Fruit fly (Drosophila melanogaster) whole organism, embryonic: ENCODE results near the gene CG13928.

Source experiments
- Atf-2 ChIP-seq: fragments of 200-800 bp; sonication (Bioruptor generic); optimal IDR thresholded peaks from 2 replicates; lab custom pipeline; 2016; ENCODE audit warnings: missing biosample characterization, missing genetic modification characterization
- Blimp-1 ChIP-seq: fragments of 200-800 bp; sonication (Bioruptor generic); optimal IDR thresholded peaks from 3 replicates; lab custom pipeline; 2018; ENCODE audit warnings: missing biosample characterization, missing genetic modification characterization, mild to moderate bottlenecking, moderate library complexity, missing genetic modification reagents
- CG11723 ChIP-seq: fragments of 200-800 bp; sonication (Bioruptor generic); optimal IDR thresholded peaks from 2 replicates; lab custom pipeline; 2017; ENCODE audit warnings: missing biosample characterization, mild to moderate bottlenecking, missing genetic modification characterization
- CG12236 ChIP-seq: fragments of 200-800 bp; sonication (Bioruptor generic); optimal IDR thresholded peaks from 2 replicates; lab custom pipeline; 2016; ENCODE audit warnings: missing biosample characterization, missing genetic modification characterization
- CG14860 ChIP-seq: fragments of 200-800 bp; sonication (Bioruptor generic); IDR thresholded peaks from 3 replicates; pipeline ENCODE4 v1.3.6; 2022; ENCODE audit warnings: missing biosample characterization, missing genetic modification characterization; ENCODE audit not compliant: partially characterized antibody
- CG17359 ChIP-seq: fragments of 200-800 bp; sonication (Bioruptor generic); optimal IDR thresholded peaks from 3 replicates; lab custom pipeline; 2018; ENCODE audit warnings: missing biosample characterization, mild to moderate bottlenecking, missing genetic modification characterization, moderate library complexity
- CG17361 ChIP-seq: fragments of 200-800 bp; sonication (Bioruptor generic); IDR thresholded peaks from 3 replicates; pipeline ENCODE4 v1.3.6; 2022; ENCODE audit warnings: missing biosample characterization, missing genetic modification characterization
- CG34422 ChIP-seq: fragments of 200-800 bp; sonication (Bioruptor generic); IDR thresholded peaks from 3 replicates; pipeline ENCODE4 v1.3.6; 2022; ENCODE audit warnings: missing biosample characterization, missing genetic modification characterization
- CG5953 ChIP-seq: fragments of 200-800 bp; sonication (Bioruptor generic); IDR thresholded peaks from 2 replicates; pipeline ENCODE4 v1.3.6; 2022; ENCODE audit warnings: missing biosample characterization, missing genetic modification characterization
- CG7271 ChIP-seq: fragments of 200-800 bp; sonication (Bioruptor generic); optimal IDR thresholded peaks from 2 replicates; lab custom pipeline; 2018; ENCODE audit warnings: missing biosample characterization, mild to moderate bottlenecking, missing genetic modification characterization, moderate library complexity
- CG7357 ChIP-seq: fragments of 200-800 bp; sonication (Bioruptor generic); IDR thresholded peaks from 3 replicates; pipeline ENCODE4 v1.3.6; 2022; ENCODE audit warnings: missing biosample characterization, missing genetic modification characterization
- CG7928 ChIP-seq: fragments of 200-800 bp; sonication (Bioruptor generic); optimal IDR thresholded peaks from 2 replicates; lab custom pipeline; 2017; ENCODE audit warnings: missing biosample characterization, mild to moderate bottlenecking, missing genetic modification characterization
- CG8944 ChIP-seq: fragments of 200-800 bp; sonication (Bioruptor generic); optimal IDR thresholded peaks from 3 replicates; lab custom pipeline; 2016; ENCODE audit warnings: missing biosample characterization, missing genetic modification characterization
- CG9215 ChIP-seq: fragments of 200-800 bp; sonication (Bioruptor generic); IDR thresholded peaks from 2 replicates; pipeline ENCODE4 v1.3.6; 2022; ENCODE audit warnings: missing biosample characterization, missing genetic modification characterization
- CG9609 ChIP-seq: fragments of 200-800 bp; sonication (Bioruptor generic); optimal IDR thresholded peaks from 3 replicates; lab custom pipeline; 2016; ENCODE audit warnings: missing biosample characterization, missing genetic modification characterization
- Deaf1 ChIP-seq: fragments of 200-800 bp; optimal IDR thresholded peaks from 3 replicates; lab custom pipeline; 2019; ENCODE audit warnings: missing biosample characterization, mild to moderate bottlenecking, missing genetic modification characterization, moderate library complexity
- Dfd ChIP-seq, 2 experiments: fragments of >200 bp; optimal IDR thresholded peaks; 2 replicates each; lab custom pipeline; 2017; ENCODE audit warnings: missing biosample characterization in 2 of 2, missing genetic modification characterization in 2 of 2
- Dip2 ChIP-seq: fragments of 200-800 bp; sonication (Bioruptor generic); IDR thresholded peaks from 2 replicates; pipeline ENCODE4 v1.3.6; 2022; ENCODE audit warnings: missing biosample characterization, missing genetic modification characterization
- Dref ChIP-seq: fragments of 200-800 bp; sonication (Bioruptor generic); IDR thresholded peaks from 2 replicates; pipeline ENCODE4 v1.3.6; 2022; ENCODE audit warnings: missing biosample characterization, missing genetic modification characterization
- E2f2 ChIP-seq: fragments of 200-800 bp; sonication (Bioruptor generic); IDR thresholded peaks from 2 replicates; pipeline ENCODE4 v1.3.6; 2022; ENCODE audit warnings: missing biosample characterization, missing genetic modification characterization
- Elba2 ChIP-seq: fragments of 200-800 bp; sonication (Bioruptor generic); optimal IDR thresholded peaks from 3 replicates; lab custom pipeline; 2016; ENCODE audit warnings: missing biosample characterization, missing genetic modification characterization
- HHEX ChIP-seq: fragments of 200-800 bp; sonication (Bioruptor generic); optimal IDR thresholded peaks from 3 replicates; lab custom pipeline; 2017; ENCODE audit warnings: missing biosample characterization, mild to moderate bottlenecking, missing genetic modification characterization, missing genetic modification reagents
- Hmx ChIP-seq: fragments of 200-800 bp; sonication (Bioruptor generic); optimal IDR thresholded peaks from 2 replicates; lab custom pipeline; 2016; ENCODE audit warnings: missing biosample characterization, missing genetic modification characterization
- MBD-R2 ChIP-seq: fragments of 200-800 bp; sonication (Bioruptor generic); IDR thresholded peaks from 2 replicates; pipeline ENCODE4 v1.3.6; 2022; ENCODE audit warnings: missing biosample characterization, missing genetic modification characterization
- Trl ChIP-seq, 3 experiments: fragments of >200 bp in 2 of 3; fragments of 200-800 bp in 1 of 3; sonication (Bioruptor generic) in 1 of 3; optimal IDR thresholded peaks; 2 replicates in 1 of 3; 3 replicates in 2 of 3; lab custom pipeline; 2016 to 2017; ENCODE audit warnings: missing biosample characterization in 1 of 3, missing genetic modification characterization in 1 of 3
- YL-1 ChIP-seq: fragments of 200-800 bp; sonication (Bioruptor generic); optimal IDR thresholded peaks from 3 replicates; lab custom pipeline; 2017; ENCODE audit warnings: missing biosample characterization, mild to moderate bottlenecking, missing genetic modification characterization
- ash1 ChIP-seq: fragments of 200-800 bp; sonication (Bioruptor generic); optimal IDR thresholded peaks from 2 replicates; lab custom pipeline; 2018; ENCODE audit warnings: missing biosample characterization, mild to moderate bottlenecking, missing genetic modification characterization
- az2 ChIP-seq: fragments of 200-800 bp; sonication (Bioruptor generic); optimal IDR thresholded peaks from 3 replicates; lab custom pipeline; 2016; ENCODE audit warnings: missing biosample characterization, missing genetic modification characterization
- chm ChIP-seq: fragments of 200-800 bp; sonication (Bioruptor generic); IDR thresholded peaks from 2 replicates; pipeline ENCODE4 v1.3.6; 2022; ENCODE audit warnings: missing biosample characterization, missing genetic modification characterization
- dysf ChIP-seq: fragments of 200-800 bp; sonication (Bioruptor generic); IDR thresholded peaks from 3 replicates; pipeline ENCODE4 v1.3.6; 2022; ENCODE audit warnings: missing biosample characterization, missing genetic modification characterization
- emc ChIP-seq: fragments of 200-800 bp; sonication (Bioruptor generic); optimal IDR thresholded peaks from 2 replicates; lab custom pipeline; 2016; ENCODE audit warnings: missing biosample characterization, missing genetic modification characterization
- gce ChIP-seq: fragments of 200-800 bp; sonication (Bioruptor generic); IDR thresholded peaks from 3 replicates; pipeline ENCODE4 v1.3.6; 2022; ENCODE audit warnings: missing biosample characterization, missing genetic modification characterization
- gem ChIP-seq: fragments of 200-800 bp; sonication (Bioruptor generic); optimal IDR thresholded peaks from 2 replicates; lab custom pipeline; 2019; ENCODE audit warnings: missing biosample characterization, mild to moderate bottlenecking, missing genetic modification characterization, moderate library complexity
- ham ChIP-seq: fragments of 200-800 bp; sonication (Bioruptor generic); IDR thresholded peaks from 2 replicates; pipeline ENCODE4 v1.3.6; 2022; ENCODE audit warnings: missing biosample characterization, missing genetic modification characterization
- ken ChIP-seq: fragments of 200-800 bp; sonication (Bioruptor generic); IDR thresholded peaks from 3 replicates; pipeline ENCODE4 v1.3.6; 2022; ENCODE audit warnings: missing biosample characterization, missing genetic modification characterization
- lilli ChIP-seq: fragments of 200-800 bp; sonication (Bioruptor generic); optimal IDR thresholded peaks from 3 replicates; lab custom pipeline; 2016; ENCODE audit warnings: missing biosample characterization, missing genetic modification characterization
- lov ChIP-seq, 2 experiments: fragments of 200-800 bp in 1 of 2; fragments of >200 bp in 1 of 2; sonication (Bioruptor generic) in 1 of 2; IDR thresholded peaks in 1 of 2; optimal IDR thresholded peaks in 1 of 2; 2 replicates in 1 of 2; 3 replicates in 1 of 2; pipeline versions ENCODE4 v1.3.6 to Lab custom; 2017 to 2022; ENCODE audit warnings: missing biosample characterization in 1 of 2, missing genetic modification characterization in 1 of 2
- nau ChIP-seq: fragments of 200-800 bp; sonication (Bioruptor generic); optimal IDR thresholded peaks from 3 replicates; lab custom pipeline; 2017; ENCODE audit warnings: missing biosample characterization, mild to moderate bottlenecking, missing genetic modification characterization, missing genetic modification reagents
- pan ChIP-seq, 4 experiments: fragments of >200 bp in 3 of 4; fragments of 200-800 bp in 1 of 4; sonication (Bioruptor generic) in 1 of 4; optimal IDR thresholded peaks in 3 of 4; IDR thresholded peaks in 1 of 4; 2 replicates each; pipeline versions ENCODE4 v1.3.6 to Lab custom; 2017 to 2022; ENCODE audit warnings: missing biosample characterization in 2 of 4, missing genetic modification characterization in 2 of 4, mixed read lengths in 1 of 4
- pnt ChIP-seq: fragments of 200-800 bp; sonication (Bioruptor generic); optimal IDR thresholded peaks from 3 replicates; lab custom pipeline; 2016; ENCODE audit warnings: missing biosample characterization, missing genetic modification characterization
- ro ChIP-seq: fragments of 200-800 bp; sonication (Bioruptor generic); IDR thresholded peaks from 2 replicates; pipeline ENCODE4 v1.3.6; 2022; ENCODE audit warnings: missing biosample characterization, missing genetic modification characterization
- sim ChIP-seq: fragments of 200-800 bp; sonication (Bioruptor generic); IDR thresholded peaks from 2 replicates; pipeline ENCODE4 v1.3.6; 2022; ENCODE audit warnings: missing biosample characterization, missing genetic modification characterization
- stc ChIP-seq: fragments of 200-800 bp; sonication (Bioruptor generic); IDR thresholded peaks from 2 replicates; pipeline ENCODE4 v1.3.6; 2022; ENCODE audit warnings: missing biosample characterization, missing genetic modification characterization
- tll ChIP-seq, 2 experiments: fragments of 200-800 bp in 1 of 2; fragments of >200 bp in 1 of 2; sonication (Bioruptor generic) in 1 of 2; optimal IDR thresholded peaks; 2 replicates each; lab custom pipeline; 2017 to 2019; ENCODE audit warnings: missing biosample characterization in 2 of 2, missing genetic modification characterization in 2 of 2, mild to moderate bottlenecking in 1 of 2, moderate library complexity in 1 of 2
- tup ChIP-seq: fragments of 200-800 bp; sonication (Bioruptor generic); optimal IDR thresholded peaks from 2 replicates; lab custom pipeline; 2016; ENCODE audit warnings: missing biosample characterization, mild to moderate bottlenecking, missing genetic modification characterization, moderate library complexity
- tx ChIP-seq: fragments of 200-800 bp; sonication (Bioruptor generic); optimal IDR thresholded peaks from 2 replicates; lab custom pipeline; 2016; ENCODE audit warnings: missing biosample characterization, missing genetic modification characterization
- vnd ChIP-seq: fragments of 200-800 bp; sonication (Bioruptor generic); IDR thresholded peaks from 3 replicates; pipeline ENCODE4 v1.3.6; 2022; ENCODE audit warnings: missing biosample characterization, missing genetic modification characterization; ENCODE audit not compliant: partially characterized antibody

CG13928 gene

dm6 chr3L:1587140-1587849 is 40.9 kb downstream of the CG13928 start (continued):
- no peak for TF ChIP-seq pan (optimal IDR thresholded peaks at IDR 0.05; lab: Kevin White, UChicago)
- peak in 1 of 2 experiments; percentile 89 for TF ChIP-seq pan (GFP tag; optimal IDR thresholded peaks at IDR 0.05 in 1 of 2, IDR thresholded peaks at IDR 0.05 in 1 of 2)
- peak; percentile 25 for TF ChIP-seq Atf-2
- TF ChIP-seq nau (GFP tag; lab: Kevin White, UChicago) = peak; percentile 58
- peak; percentile 72; the same call in 2 of the 3 replicates for TF ChIP-seq ken (GFP tag; lab: Robert Waterston, UW)
- peak; percentile 48 for TF ChIP-seq CG12236 (GFP tag; lab: Kevin White, UChicago)
- peak; percentile 33; the same call in 1 of the 2 replicates for TF ChIP-seq Dref
- TF ChIP-seq Deaf1 (tag; lab: Kevin White, UChicago) = peak; percentile 45
- TF ChIP-seq ash1 (GFP tag; lab: Kevin White, UChicago) = peak; percentile 31
- TF ChIP-seq YL-1 (GFP tag; lab: Kevin White, UChicago) = no peak
- TF ChIP-seq CG9609 (GFP tag; lab: Kevin White, UChicago) = peak; percentile 53
- TF ChIP-seq CG11723 (GFP tag; lab: Kevin White, UChicago) = peak; percentile 54
- peak; percentile 55; the same call in 1 of the 2 replicates for TF ChIP-seq ro (GFP tag; lab: Robert Waterston, UW)
- peak; percentile 72 for TF ChIP-seq Blimp-1 (GFP tag; lab: Kevin White, UChicago)
- TF ChIP-seq CG14860 = no peak
- TF ChIP-seq CG5953 (GFP tag; lab: Robert Waterston, UW) = peak; percentile 62; the same call in 1 of the 2 replicates
- peak; percentile 79; the same call in 1 of the 2 replicates for TF ChIP-seq sim (GFP tag; lab: Robert Waterston, UW)
- TF ChIP-seq ham (GFP tag; lab: Robert Waterston, UW) = peak; percentile 57; the same call in 1 of the 2 replicates
- TF ChIP-seq CG7357 (GFP tag; lab: Robert Waterston, UW) = peak; percentile 72
- peak; percentile 65 for TF ChIP-seq emc (GFP tag; lab: Kevin White, UChicago)
- peak; percentile 94 for TF ChIP-seq dysf (GFP tag; lab: Robert Waterston, UW)
- TF ChIP-seq lilli = peak; percentile 82
- peak; percentile 61 for TF ChIP-seq az2
- TF ChIP-seq E2f2 (GFP tag; lab: Robert Waterston, UW) = peak; percentile 56
- TF ChIP-seq tll (GFP tag; optimal IDR thresholded peaks at IDR 0.05; lab: Kevin White, UChicago) = no peak
- no peak for TF ChIP-seq CG7271 (tag; lab: Kevin White, UChicago)
- TF ChIP-seq Hmx (GFP tag; lab: Kevin White, UChicago) = no peak
- peak; percentile 86 for TF ChIP-seq pnt (GFP tag; lab: Kevin White, UChicago)
- no peak for TF ChIP-seq vnd (GFP tag; lab: Robert Waterston, UW)
- TF ChIP-seq Dip2 (GFP tag; lab: Robert Waterston, UW) = peak; percentile 38; the same call in 1 of the 2 replicates
- peak; percentile 77 for TF ChIP-seq tx (GFP tag; lab: Kevin White, UChicago)
- TF ChIP-seq chm = peak; percentile 89
- TF ChIP-seq lov (optimal IDR thresholded peaks at IDR 0.05; lab: Kevin White, UChicago) = no peak
- peak; percentile 78; the same call in 2 of the 3 replicates for TF ChIP-seq lov (GFP tag; IDR thresholded peaks at IDR 0.05; lab: Robert Waterston, UW)
- peak; percentile 76 for TF ChIP-seq CG8944
- TF ChIP-seq stc (GFP tag; lab: Robert Waterston, UW) = peak; percentile 80
- peak; percentile 49; the same call in 1 of the 3 replicates for TF ChIP-seq CG17361 (GFP tag; lab: Robert Waterston, UW)
- TF ChIP-seq tup (GFP tag; lab: Kevin White, UChicago) = peak; percentile 44
- TF ChIP-seq Trl (optimal IDR thresholded peaks at IDR 0.05; lab: Kevin White, UChicago) = no peak
- peak; percentile 88 for TF ChIP-seq Trl (GFP tag; optimal IDR thresholded peaks at IDR 0.05; lab: Kevin White, UChicago)
- TF ChIP-seq CG7928 (GFP tag; lab: Kevin White, UChicago) = peak; percentile 39
- TF ChIP-seq Dfd (GFP tag; optimal IDR thresholded peaks at IDR 0.05; lab: Kevin White, UChicago) = no peak
- peak; percentile 82 for TF ChIP-seq MBD-R2 (GFP tag; lab: Robert Waterston, UW)
- peak; percentile 82 for TF ChIP-seq CG9215 (GFP tag; lab: Robert Waterston, UW)
- TF ChIP-seq HHEX (GFP tag; lab: Kevin White, UChicago) = peak; percentile 86
- peak; percentile 91 for TF ChIP-seq CG34422 (GFP tag; lab: Robert Waterston, UW)
- peak; percentile 86 for TF ChIP-seq CG17359 (tag; lab: Kevin White, UChicago)
- TF ChIP-seq Elba2 (GFP tag; lab: Kevin White, UChicago) = no peak
- peak; percentile 82 for TF ChIP-seq gem (tag; lab: Kevin White, UChicago)
- peak; percentile 80 for TF ChIP-seq gce (GFP tag; lab: Robert Waterston, UW)
